Worm (Caenorhabditis elegans): ENCODE results near the gene F52E1.9.

F52E1.9 gene

ce11 chrV:8359113-8359564 lies 43.3 kb downstream of the F52E1.9 start, which contains the start of gene mpdu-1 (continued):
- no peak for TF ChIP-seq egl-27 (tag; optimal IDR thresholded peaks at IDR 0.05)
- TF ChIP-seq aly-2 (tag; optimal IDR thresholded peaks at IDR 0.05), result no peak

- no peak for TF ChIP-seq nhr-12 (tag; optimal IDR thresholded peaks at IDR 0.05)
- no peak for TF ChIP-seq ceh-82 (tag; optimal IDR thresholded peaks at IDR 0.05)
- TF ChIP-seq nhr-25 (tag; optimal IDR thresholded peaks at IDR 0.05), result no peak
- TF ChIP-seq daf-12 (tag; optimal IDR thresholded peaks at IDR 0.05), result no peak
- no peak for TF ChIP-seq pqm-1 (tag; optimal IDR thresholded peaks at IDR 0.05)
- no peak for TF ChIP-seq R02D3.7 (tag; optimal IDR thresholded peaks at IDR 0.05)
- no peak for TF ChIP-seq nhr-11 (tag; optimal IDR thresholded peaks at IDR 0.05)
- no peak for TF ChIP-seq nhr-237 (tag; optimal IDR thresholded peaks at IDR 0.05)
- TF ChIP-seq lsy-12 (tag; optimal IDR thresholded peaks at IDR 0.05), result no peak
- no peak for TF ChIP-seq jun-1 (tag; optimal IDR thresholded peaks at IDR 0.05)
- no peak for TF ChIP-seq lin-39 (tag; optimal IDR thresholded peaks at IDR 0.05)
- TF ChIP-seq mdl-1 (tag; optimal IDR thresholded peaks at IDR 0.05), result no peak
- no peak for TF ChIP-seq fos-1 (tag; optimal IDR thresholded peaks at IDR 0.05)
- no peak for TF ChIP-seq aly-2 (tag; optimal IDR thresholded peaks at IDR 0.05)
- no peak for TF ChIP-seq fkh-10 (GFP tag; optimal IDR thresholded peaks at IDR 0.05)
- TF ChIP-seq eor-1 (tag; optimal IDR thresholded peaks at IDR 0.05), result no peak
- no peak for TF ChIP-seq zag-1 (tag; optimal IDR thresholded peaks at IDR 0.05)
- no peak for TF ChIP-seq egl-5 (tag; optimal IDR thresholded peaks at IDR 0.05)
- TF ChIP-seq elt-3 (tag; optimal IDR thresholded peaks at IDR 0.05), result no peak
- no peak for TF ChIP-seq sea-2 (GFP tag; optimal IDR thresholded peaks at IDR 0.05)
Measured at ce11 chrV:8358702-8359101, 43.8 kb downstream of the F52E1.9 start.

ce11 chrV:8357756-8358155 lies 44.7 kb downstream of the F52E1.9 start:
- TF ChIP-seq pha-4 (tag; optimal IDR thresholded peaks at IDR 0.05) (no peak), nhr-76 (tag; optimal IDR thresholded peaks at IDR 0.05) (no peak), jun-1 (tag; optimal IDR thresholded peaks at IDR 0.05) (no peak), ama-1 (optimal IDR thresholded peaks at IDR 0.05) (no peak), hmg-11 (tag; optimal IDR thresholded peaks at IDR 0.05) (no peak), aly-2 (tag; optimal IDR thresholded peaks at IDR 0.05) (no peak), elt-3 (tag; optimal IDR thresholded peaks at IDR 0.05) (no peak), fos-1 (tag; optimal IDR thresholded peaks at IDR 0.05) (no peak), skn-1 (tag; optimal IDR thresholded peaks at IDR 0.05) (no peak), daf-12 (tag; optimal IDR thresholded peaks at IDR 0.05) (no peak), lin-39 (tag; optimal IDR thresholded peaks at IDR 0.05) (no peak), elt-1 (tag; optimal IDR thresholded peaks at IDR 0.05) (no peak), lin-15B (tag; optimal IDR thresholded peaks at IDR 0.05) (no peak), ceh-9 (tag; optimal IDR thresholded peaks at IDR 0.05) (no peak), nhr-43 (tag; optimal IDR thresholded peaks at IDR 0.05; ENCODE audit: poor library complexity, severe bottlenecking) (no peak), ceh-16 (tag; optimal IDR thresholded peaks at IDR 0.05) (no peak), ztf-11 (tag; optimal IDR thresholded peaks at IDR 0.05) (no peak), mml-1 (tag; optimal IDR thresholded peaks at IDR 0.05) (no peak), nhr-11 (tag; optimal IDR thresholded peaks at IDR 0.05) (no peak)

ce11 chrV:8355435-8356212 lies 46.8 kb downstream of the F52E1.9 start, which contains the start of gene mom-2:
mom-2 (plus strand) TSS chrV:8355988.
- TF ChIP-seq zag-1 (tag; optimal IDR thresholded peaks at IDR 0.05), result no peak
- TF ChIP-seq ceh-82 (tag; optimal IDR thresholded peaks at IDR 0.05), result no peak
- no peak for TF ChIP-seq aly-2 (tag; optimal IDR thresholded peaks at IDR 0.05)
- no peak for TF ChIP-seq egl-27 (tag; optimal IDR thresholded peaks at IDR 0.05)
- no peak for TF ChIP-seq nhr-76 (tag; optimal IDR thresholded peaks at IDR 0.05)
- no peak for TF ChIP-seq ZK546.5 (tag; optimal IDR thresholded peaks at IDR 0.05)
- no peak for TF ChIP-seq lin-15B (tag; optimal IDR thresholded peaks at IDR 0.05)
- no peak for TF ChIP-seq hmg-11 (tag; optimal IDR thresholded peaks at IDR 0.05)
- TF ChIP-seq lsy-12 (tag; optimal IDR thresholded peaks at IDR 0.05), result no peak
- TF ChIP-seq fos-1 (tag; optimal IDR thresholded peaks at IDR 0.05), result no peak
- no peak for TF ChIP-seq nhr-28 (tag; optimal IDR thresholded peaks at IDR 0.05)
- no peak for TF ChIP-seq mdl-1 (tag; optimal IDR thresholded peaks at IDR 0.05)
- no peak for TF ChIP-seq snpc-4 (tag; optimal IDR thresholded peaks at IDR 0.05)
- no peak for TF ChIP-seq nhr-11 (tag; optimal IDR thresholded peaks at IDR 0.05)
- TF ChIP-seq elt-3 (tag; optimal IDR thresholded peaks at IDR 0.05), result no peak
- no peak for TF ChIP-seq daf-12 (tag; optimal IDR thresholded peaks at IDR 0.05)

Data from whole organism, L3 larva.